Fruit fly (Drosophila melanogaster) whole organism, embryonic: ENCODE results near the gene CG5196.
A peak's percentile ranks its signal among the peaks of the same experiment; 100 is the strongest.

Experiments used
- Abd-B ChIP-seq: fragments of 200-800 bp; sonication (Bioruptor generic); optimal IDR thresholded peaks from 2 replicates; lab custom pipeline; 2018; ENCODE audit warnings: missing biosample characterization, mild to moderate bottlenecking, missing genetic modification characterization, moderate library complexity
- Atf-2 ChIP-seq: fragments of 200-800 bp; sonication (Bioruptor generic); optimal IDR thresholded peaks from 2 replicates; lab custom pipeline; 2016; ENCODE audit warnings: missing biosample characterization, missing genetic modification characterization
- CG11456 ChIP-seq: fragments of 200-800 bp; sonication (Bioruptor generic); IDR thresholded peaks from 3 replicates; pipeline ENCODE4 v1.3.6; 2022; ENCODE audit warnings: missing biosample characterization, missing genetic modification characterization
- CG12155 ChIP-seq: fragments of 200-800 bp; sonication (Bioruptor generic); optimal IDR thresholded peaks from 3 replicates; lab custom pipeline; 2016; ENCODE audit warnings: missing biosample characterization, missing genetic modification characterization
- CG12299 ChIP-seq: fragments of 200-800 bp; sonication (Bioruptor generic); optimal IDR thresholded peaks from 2 replicates; lab custom pipeline; 2018; ENCODE audit warnings: missing biosample characterization, mild to moderate bottlenecking, missing genetic modification characterization
- CG13123 ChIP-seq: fragments of 200-800 bp; sonication (Bioruptor generic); optimal IDR thresholded peaks from 2 replicates; lab custom pipeline; 2016; ENCODE audit warnings: missing biosample characterization, missing genetic modification characterization
- CG13775 ChIP-seq: fragments of 200-800 bp; sonication (Bioruptor generic); optimal IDR thresholded peaks from 3 replicates; lab custom pipeline; 2017; ENCODE audit warnings: missing biosample characterization, mild to moderate bottlenecking, missing genetic modification characterization
- CG13894 ChIP-seq: fragments of 200-800 bp; sonication (Bioruptor generic); optimal IDR thresholded peaks from 3 replicates; lab custom pipeline; 2018; ENCODE audit warnings: missing biosample characterization, mild to moderate bottlenecking, missing genetic modification characterization, moderate library complexity
- CG14710 ChIP-seq: fragments of 200-800 bp; sonication (Bioruptor generic); optimal IDR thresholded peaks from 3 replicates; lab custom pipeline; 2019; ENCODE audit warnings: missing biosample characterization, mild to moderate bottlenecking, missing genetic modification characterization, moderate library complexity
- CG1529 ChIP-seq: fragments of 200-800 bp; sonication (Bioruptor generic); optimal IDR thresholded peaks from 3 replicates; lab custom pipeline; 2018; ENCODE audit warnings: missing biosample characterization, missing genetic modification characterization
- CG17361 ChIP-seq: fragments of 200-800 bp; sonication (Bioruptor generic); IDR thresholded peaks from 3 replicates; pipeline ENCODE4 v1.3.6; 2022; ENCODE audit warnings: missing biosample characterization, missing genetic modification characterization
- CG17385 ChIP-seq: fragments of 200-800 bp; sonication (Bioruptor generic); optimal IDR thresholded peaks from 3 replicates; lab custom pipeline; 2018; ENCODE audit warnings: missing biosample characterization, mild to moderate bottlenecking, missing genetic modification characterization
- CG17802 ChIP-seq: fragments of 200-800 bp; sonication (Bioruptor generic); optimal IDR thresholded peaks from 2 replicates; lab custom pipeline; 2018; ENCODE audit warnings: missing biosample characterization, mild to moderate bottlenecking, missing genetic modification characterization, moderate library complexity
- CG17829 ChIP-seq: fragments of 200-800 bp; optimal IDR thresholded peaks from 2 replicates; lab custom pipeline; 2019; ENCODE audit warnings: missing biosample characterization, mild to moderate bottlenecking, missing genetic modification characterization, moderate library complexity
- CG18262 ChIP-seq: fragments of 200-800 bp; optimal IDR thresholded peaks from 3 replicates; lab custom pipeline; 2019; ENCODE audit warnings: missing biosample characterization, mild to moderate bottlenecking, missing genetic modification characterization, moderate library complexity
- CG2120 ChIP-seq: fragments of 200-800 bp; sonication (Bioruptor generic); optimal IDR thresholded peaks from 3 replicates; lab custom pipeline; 2016; ENCODE audit warnings: missing biosample characterization, missing genetic modification characterization
- CG2712 ChIP-seq: fragments of 200-800 bp; optimal IDR thresholded peaks from 3 replicates; lab custom pipeline; 2019; ENCODE audit warnings: missing biosample characterization, mild to moderate bottlenecking, missing genetic modification characterization, moderate library complexity
- CG30020 ChIP-seq: fragments of 200-800 bp; optimal IDR thresholded peaks from 2 replicates; lab custom pipeline; 2019; ENCODE audit warnings: missing biosample characterization, mild to moderate bottlenecking, missing genetic modification characterization, moderate library complexity
- CG32767 ChIP-seq: fragments of 200-800 bp; sonication (Bioruptor generic); IDR thresholded peaks from 2 replicates; pipeline ENCODE4 v1.3.6; 2022; ENCODE audit warnings: missing biosample characterization, missing genetic modification characterization
- CG33213 ChIP-seq: fragments of 200-800 bp; sonication (Bioruptor generic); optimal IDR thresholded peaks from 3 replicates; lab custom pipeline; 2016; ENCODE audit warnings: missing biosample characterization, missing genetic modification characterization
- CG33557 ChIP-seq: fragments of 200-800 bp; sonication (Bioruptor generic); optimal IDR thresholded peaks from 2 replicates; lab custom pipeline; 2019; ENCODE audit warnings: missing biosample characterization, mild to moderate bottlenecking, missing genetic modification characterization, moderate library complexity
- CG4820 ChIP-seq: fragments of 200-800 bp; sonication (Bioruptor generic); optimal IDR thresholded peaks from 3 replicates; lab custom pipeline; 2016; ENCODE audit warnings: missing biosample characterization, missing genetic modification characterization
- CG7357 ChIP-seq: fragments of 200-800 bp; sonication (Bioruptor generic); IDR thresholded peaks from 3 replicates; pipeline ENCODE4 v1.3.6; 2022; ENCODE audit warnings: missing biosample characterization, missing genetic modification characterization
- CG7786 ChIP-seq: fragments of 200-800 bp; sonication (Bioruptor generic); optimal IDR thresholded peaks from 2 replicates; lab custom pipeline; 2016; ENCODE audit warnings: missing biosample characterization, missing genetic modification characterization
- CG8290 ChIP-seq, 3 experiments: fragments of 200-800 bp; sonication (Bioruptor generic); optimal IDR thresholded peaks; 2 replicates each; lab custom pipeline; 2016 to 2019; ENCODE audit warnings: missing biosample characterization in 3 of 3, missing genetic modification characterization in 3 of 3, mild to moderate bottlenecking in 2 of 3, moderate library complexity in 1 of 3
- CG8388 ChIP-seq: fragments of 200-800 bp; sonication (Bioruptor generic); optimal IDR thresholded peaks from 2 replicates; lab custom pipeline; 2019; ENCODE audit warnings: missing biosample characterization, mild to moderate bottlenecking, missing genetic modification characterization, moderate library complexity
- CG8924 ChIP-seq: fragments of 200-800 bp; optimal IDR thresholded peaks from 3 replicates; lab custom pipeline; 2019; ENCODE audit warnings: missing biosample characterization, mild to moderate bottlenecking, missing genetic modification characterization, moderate library complexity
- CTCF ChIP-seq: fragments of 200-800 bp; sonication (Bioruptor generic); optimal IDR thresholded peaks from 2 replicates; lab custom pipeline; 2017; ENCODE audit warnings: missing biosample characterization, mild to moderate bottlenecking, missing genetic modification characterization, moderate library complexity
- Dip3 ChIP-seq: fragments of 200-800 bp; sonication (Bioruptor generic); optimal IDR thresholded peaks from 3 replicates; lab custom pipeline; 2016; ENCODE audit warnings: missing biosample characterization, missing genetic modification characterization
- Ets97D ChIP-seq: fragments of 200-800 bp; sonication (Bioruptor generic); optimal IDR thresholded peaks from 3 replicates; lab custom pipeline; 2016; ENCODE audit warnings: missing biosample characterization, missing genetic modification characterization
- Gsc ChIP-seq: fragments of 200-800 bp; sonication (Bioruptor generic); IDR thresholded peaks from 2 replicates; pipeline ENCODE4 v1.3.6; 2022; ENCODE audit warnings: missing biosample characterization, missing genetic modification characterization
- Jarid2 ChIP-seq: fragments of 200-800 bp; sonication (Bioruptor generic); optimal IDR thresholded peaks from 3 replicates; lab custom pipeline; 2017; ENCODE audit warnings: mild to moderate bottlenecking, missing biosample characterization, missing genetic modification reagents, missing genetic modification characterization
- Meics ChIP-seq: fragments of 200-800 bp; sonication (Bioruptor generic); optimal IDR thresholded peaks from 2 replicates; lab custom pipeline; 2017; ENCODE audit warnings: missing biosample characterization, mild to moderate bottlenecking, missing genetic modification characterization
- Nf-YC ChIP-seq: fragments of 200-800 bp; optimal IDR thresholded peaks from 3 replicates; lab custom pipeline; 2019; ENCODE audit warnings: missing biosample characterization, mild to moderate bottlenecking, missing genetic modification characterization, moderate library complexity
- Sin3A ChIP-seq: fragments of >200 bp; optimal IDR thresholded peaks from 2 replicates; lab custom pipeline; 2018
- YL-1 ChIP-seq: fragments of 200-800 bp; sonication (Bioruptor generic); optimal IDR thresholded peaks from 3 replicates; lab custom pipeline; 2017; ENCODE audit warnings: missing biosample characterization, mild to moderate bottlenecking, missing genetic modification characterization
- ara ChIP-seq: fragments of 200-800 bp; sonication (Bioruptor generic); IDR thresholded peaks from 2 replicates; pipeline ENCODE4 v1.3.6; 2022; ENCODE audit warnings: missing biosample characterization, missing genetic modification characterization
- az2 ChIP-seq: fragments of 200-800 bp; sonication (Bioruptor generic); optimal IDR thresholded peaks from 3 replicates; lab custom pipeline; 2016; ENCODE audit warnings: missing biosample characterization, missing genetic modification characterization
- chif ChIP-seq, 2 experiments: fragments of 200-800 bp; sonication (Bioruptor generic); optimal IDR thresholded peaks; 3 replicates each; lab custom pipeline; 2016; ENCODE audit warnings: missing biosample characterization in 2 of 2, missing genetic modification characterization in 2 of 2
- chm ChIP-seq: fragments of 200-800 bp; sonication (Bioruptor generic); IDR thresholded peaks from 2 replicates; pipeline ENCODE4 v1.3.6; 2022; ENCODE audit warnings: missing biosample characterization, missing genetic modification characterization
- fd96Cb ChIP-seq: fragments of 200-800 bp; sonication (Bioruptor generic); optimal IDR thresholded peaks from 2 replicates; lab custom pipeline; 2018; ENCODE audit warnings: missing biosample characterization, mild to moderate bottlenecking, missing genetic modification characterization, moderate library complexity
- gfzf ChIP-seq: fragments of 200-800 bp; sonication (Bioruptor generic); optimal IDR thresholded peaks from 2 replicates; lab custom pipeline; 2016; ENCODE audit warnings: missing biosample characterization, mild to moderate bottlenecking, missing genetic modification characterization, moderate library complexity
- insv ChIP-seq, 2 experiments: fragments of 200-800 bp; sonication (Bioruptor generic); optimal IDR thresholded peaks; 3 replicates each; lab custom pipeline; 2016 to 2018; ENCODE audit warnings: missing biosample characterization in 2 of 2, missing genetic modification characterization in 2 of 2
- lmd ChIP-seq: fragments of 200-800 bp; sonication (Bioruptor generic); IDR thresholded peaks from 2 replicates; pipeline ENCODE4 v1.3.6; 2022; ENCODE audit warnings: missing biosample characterization, missing genetic modification characterization
- nom ChIP-seq: fragments of 200-800 bp; sonication (Bioruptor generic); optimal IDR thresholded peaks from 2 replicates; lab custom pipeline; 2017; ENCODE audit warnings: missing biosample characterization, missing genetic modification characterization, mild to moderate bottlenecking, moderate library complexity, missing genetic modification reagents
- pzg ChIP-seq: fragments of 200-800 bp; sonication (Bioruptor generic); optimal IDR thresholded peaks from 3 replicates; lab custom pipeline; 2018; ENCODE audit warnings: missing biosample characterization, mild to moderate bottlenecking, missing genetic modification characterization, moderate library complexity
- sens ChIP-seq: fragments of 200-800 bp; sonication (Bioruptor generic); peaks from one replicate; lab custom pipeline; 2016; ENCODE audit warnings: missing biosample characterization, missing genetic modification characterization
- slbo ChIP-seq: fragments of 200-800 bp; sonication (Bioruptor generic); IDR thresholded peaks from 2 replicates; pipeline ENCODE4 v1.3.6; 2022; ENCODE audit warnings: missing biosample characterization, missing genetic modification characterization
- sna ChIP-seq: fragments of 200-800 bp; sonication (Bioruptor generic); IDR thresholded peaks from 2 replicates; pipeline ENCODE4 v1.3.6; 2022; ENCODE audit warnings: missing biosample characterization, missing genetic modification characterization; ENCODE audit not compliant: partially characterized antibody
- ssp ChIP-seq: fragments of 200-800 bp; sonication (Bioruptor generic); IDR thresholded peaks from 2 replicates; pipeline ENCODE4 v1.3.6; 2022; ENCODE audit warnings: missing biosample characterization, missing genetic modification characterization
- stwl ChIP-seq: fragments of 200-800 bp; sonication (Bioruptor generic); optimal IDR thresholded peaks from 3 replicates; lab custom pipeline; 2018; ENCODE audit warnings: missing biosample characterization, mild to moderate bottlenecking, missing genetic modification characterization, moderate library complexity
- usp ChIP-seq: fragments of >200 bp; optimal IDR thresholded peaks from 2 replicates; lab custom pipeline; 2017; ENCODE audit warnings: missing biosample characterization, missing genetic modification characterization

CG5196 gene

dm6 chr3R:12431030-12431489 lies 22.9 kb downstream of the CG5196 start, which contains the start of gene Prosalpha2 (continued):
- TF ChIP-seq CG7357 (GFP tag; lab: Robert Waterston, UW): peak; percentile 93
- TF ChIP-seq Atf-2 (GFP tag; lab: Kevin White, UChicago): no peak
- TF ChIP-seq CG12155 (GFP tag; lab: Kevin White, UChicago): peak; percentile 14
- TF ChIP-seq Dip3 (GFP tag; lab: Kevin White, UChicago): no peak
- TF ChIP-seq fd96Cb: no peak
- peak; percentile 9 for TF ChIP-seq CTCF (GFP tag; lab: Kevin White, UChicago)
- no peak for TF ChIP-seq Abd-B (GFP tag; lab: Kevin White, UChicago)
- TF ChIP-seq Sin3A: peak; percentile 66
- no peak for TF ChIP-seq CG33557 (GFP tag; lab: Kevin White, UChicago)
- no peak for TF ChIP-seq CG12299 (tag; lab: Kevin White, UChicago)
- TF ChIP-seq CG2120 (GFP tag; lab: Kevin White, UChicago): peak; percentile 52
- TF ChIP-seq CG17802 (tag; lab: Kevin White, UChicago): peak; percentile 64
- peak; percentile 61 for TF ChIP-seq pzg (GFP tag; lab: Kevin White, UChicago)
- TF ChIP-seq Ets97D (GFP tag; lab: Kevin White, UChicago): peak; percentile 2
- TF ChIP-seq CG13894 (tag; lab: Kevin White, UChicago): peak; percentile 23
- TF ChIP-seq CG17829 (tag; lab: Kevin White, UChicago): peak; percentile 33
- TF ChIP-seq Jarid2 (GFP tag; lab: Kevin White, UChicago): no peak
- TF ChIP-seq chif (GFP tag; optimal IDR thresholded peaks at IDR 0.05; lab: Kevin White, UChicago): no peak
- peak; percentile 39 for TF ChIP-seq slbo (GFP tag; lab: Robert Waterston, UW)
- no peak for TF ChIP-seq Meics (GFP tag; lab: Kevin White, UChicago)
- peak; percentile 38 for TF ChIP-seq ssp (GFP tag; lab: Robert Waterston, UW)
- peak; percentile 80 for TF ChIP-seq CG14710 (tag; lab: Kevin White, UChicago)
- TF ChIP-seq usp (GFP tag; lab: Kevin White, UChicago): no peak
- peak; percentile 5 for TF ChIP-seq CG33213
- TF ChIP-seq ara (GFP tag; lab: Robert Waterston, UW): no peak
- peak; percentile 5 for TF ChIP-seq CG13775 (GFP tag; lab: Kevin White, UChicago)
- TF ChIP-seq stwl (tag; lab: Kevin White, UChicago): peak; percentile 41
- TF ChIP-seq CG18262: no peak
- TF ChIP-seq lmd (GFP tag; lab: Robert Waterston, UW): peak; percentile 15; the same call in 1 of the 2 replicates
- peak; percentile 1 for TF ChIP-seq nom (GFP tag; lab: Kevin White, UChicago)
- peak; percentile 83 for TF ChIP-seq gfzf (GFP tag; lab: Kevin White, UChicago)
- no peak for TF ChIP-seq CG17385 (GFP tag; lab: Kevin White, UChicago)
- TF ChIP-seq CG1529 (GFP tag; lab: Kevin White, UChicago): no peak
- TF ChIP-seq YL-1 (GFP tag; lab: Kevin White, UChicago): peak; percentile 53
- no peak for TF ChIP-seq CG7786 (GFP tag; lab: Kevin White, UChicago)
- no peak for TF ChIP-seq CG4820
- peak; percentile 30 for TF ChIP-seq Nf-YC (tag; lab: Kevin White, UChicago)
- no peak for TF ChIP-seq CG13123
- TF ChIP-seq sens (GFP tag; lab: Kevin White, UChicago): peak; percentile 33
- peak; percentile 9 for TF ChIP-seq CG8290 (GFP tag; optimal IDR thresholded peaks at IDR 0.05; lab: Kevin White, UChicago)
- no peak for TF ChIP-seq CG8290 (tag; optimal IDR thresholded peaks at IDR 0.05; lab: Kevin White, UChicago)
- peak; percentile 28 for TF ChIP-seq CG2712 (tag; lab: Kevin White, UChicago)
- TF ChIP-seq CG32767: peak; percentile 51
- TF ChIP-seq CG30020 (tag; lab: Kevin White, UChicago): peak; percentile 53
- TF ChIP-seq CG17361 (GFP tag; lab: Robert Waterston, UW): 0 out of 3 replicates have a peak, but pooled peaks have one; percentile 27
- no peak for TF ChIP-seq CG11456 (GFP tag; lab: Robert Waterston, UW)
- peak in 1 of 2 experiments; percentile 31 for TF ChIP-seq insv (GFP tag; optimal IDR thresholded peaks at IDR 0.05; lab: Kevin White, UChicago)
- TF ChIP-seq CG8924: peak; percentile 11
- no peak for TF ChIP-seq chm
- no peak for TF ChIP-seq CG8388
- no peak for TF ChIP-seq Gsc (GFP tag; lab: Robert Waterston, UW)
- no peak for TF ChIP-seq sna (GFP tag; lab: Robert Waterston, UW)
- TF ChIP-seq az2 (GFP tag; lab: Kevin White, UChicago): no peak
